Worm (Caenorhabditis elegans): ENCODE measurements around the gene del-2.

ce11 chrIV:9677226-9677992 lies 35.6 kb upstream of the del-2 start:
- no peak for TF ChIP-seq F49E8.2 (tag; optimal IDR thresholded peaks at IDR 0.05; ENCODE audit: insufficient read depth)
- TF ChIP-seq F55B11.4 (tag; optimal IDR thresholded peaks at IDR 0.05; ENCODE audit: borderline replicate concordance, insufficient read depth), result no peak
- no peak for TF ChIP-seq snpc-4 (GFP tag; optimal IDR thresholded peaks at IDR 0.05)
- peak in 1 of 4 experiments; percentile 6 for TF ChIP-seq snpc-4 (tag; optimal IDR thresholded peaks at IDR 0.05)
- TF ChIP-seq unc-62 (GFP tag; optimal IDR thresholded peaks at IDR 0.05), result no peak
- TF ChIP-seq mxl-1 (tag; optimal IDR thresholded peaks at IDR 0.05), result no peak
- TF ChIP-seq T07F8.4 (tag; optimal IDR thresholded peaks at IDR 0.05), result no peak
- TF ChIP-seq F10E7.11 (tag; optimal IDR thresholded peaks at IDR 0.05), result no peak
- TF ChIP-seq bed-2 (GFP tag; IDR thresholded peaks at IDR 0.05), result no peak
- TF ChIP-seq unc-130 (GFP tag; optimal IDR thresholded peaks at IDR 0.05), result no peak
- TF ChIP-seq egl-18 (GFP tag; IDR thresholded peaks at IDR 0.05), result no peak
- TF ChIP-seq F57A8.1 (GFP tag; optimal IDR thresholded peaks at IDR 0.05), result no peak
- no peak for TF ChIP-seq F33H1.4 (GFP tag; IDR thresholded peaks at IDR 0.05)
- no peak for TF ChIP-seq die-1 (tag; optimal IDR thresholded peaks at IDR 0.05)
- TF ChIP-seq hmg-20 (GFP tag; IDR thresholded peaks at IDR 0.05), result no peak
